Worm (Caenorhabditis elegans) whole organism, young adult: Measurements from ENCODE around the gene F08A7.1.

Experiments used
- F10E7.11 ChIP-seq: sonication (generic microtip); optimal IDR thresholded peaks from 2 replicates; lab custom pipeline; 2017; ENCODE audit warnings: mild to moderate bottlenecking, missing genetic modification characterization, moderate library complexity, missing compliant biosample characterization
- atf-7 ChIP-seq: sonication (generic microtip); optimal IDR thresholded peaks from 2 replicates; lab custom pipeline; 2017; ENCODE audit warnings: mild to moderate bottlenecking, missing genetic modification characterization, missing compliant biosample characterization
- ceh-27 ChIP-seq: fragments of 200-800 bp; sonication (Bioruptor generic); optimal IDR thresholded peaks from 2 replicates; lab custom pipeline; 2018; ENCODE audit warnings: mild to moderate bottlenecking, missing genetic modification characterization, moderate library complexity, missing compliant biosample characterization
- chd-7 ChIP-seq: sonication (generic microtip); optimal IDR thresholded peaks from 2 replicates; lab custom pipeline; 2016; ENCODE audit warnings: mild to moderate bottlenecking, missing genetic modification characterization, moderate library complexity, missing compliant biosample characterization
- let-526 ChIP-seq: fragments of 200-800 bp; sonication (Bioruptor generic); IDR thresholded peaks from 2 replicates; pipeline ENCODE4 v1.3.6; 2022; ENCODE audit warnings: missing genetic modification reagents, missing genetic modification characterization, missing compliant biosample characterization
- unc-62 ChIP-seq: fragments of 150-350 bp; optimal IDR thresholded peaks from 2 replicates; lab custom pipeline; 2014; ENCODE audit warnings: missing biosample characterization, missing genetic modification reagents, missing genetic modification characterization

DNA sequence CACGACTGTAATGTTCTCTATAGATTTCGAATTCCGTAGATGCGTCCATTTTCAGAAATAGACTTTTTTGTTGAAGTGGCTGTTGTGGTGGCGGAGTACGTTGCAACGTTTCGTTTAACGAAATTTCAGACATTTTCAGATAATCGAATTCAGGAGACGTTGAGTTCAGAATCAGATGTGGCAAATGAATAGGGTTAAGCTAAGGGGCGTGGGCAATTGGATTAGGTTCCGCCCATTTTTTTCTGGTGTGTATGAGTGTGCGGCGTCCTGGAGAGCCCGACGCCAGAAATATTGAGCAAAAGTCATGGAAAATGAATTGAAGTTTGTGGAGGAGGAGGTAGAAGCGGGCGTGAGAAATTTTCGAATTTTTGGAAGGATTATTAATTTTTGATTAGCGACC, 27.1 kb upstream of the F08A7.1 start:
- TF ChIP-seq ceh-27 (GFP tag; lab: Kevin White, UChicago) = no peak
- no peak for TF ChIP-seq chd-7 (tag; lab: Kevin White, UChicago)
- TF ChIP-seq F10E7.11 (tag; lab: Kevin White, UChicago) = no peak
- no peak for TF ChIP-seq unc-62 (GFP tag; lab: Kevin White, UChicago)
- TF ChIP-seq let-526 = no peak
- TF ChIP-seq atf-7 (tag; lab: Kevin White, UChicago) = no peak
